Worm (Caenorhabditis elegans) whole organism, L2 larva: Measurements from ENCODE around the gene btb-9.

Source experiments
- R02D3.7 ChIP-seq: fragments of 150-350 bp; optimal IDR thresholded peaks from 2 replicates; lab custom pipeline; 2014; ENCODE audit warnings: missing biosample characterization, missing genetic modification characterization
- aly-2 ChIP-seq: fragments of 150-350 bp; optimal IDR thresholded peaks from 2 replicates; lab custom pipeline; 2014; ENCODE audit warnings: missing biosample characterization, missing genetic modification characterization
- ceh-16 ChIP-seq: fragments of 150-350 bp; optimal IDR thresholded peaks from 2 replicates; lab custom pipeline; 2014; ENCODE audit warnings: missing biosample characterization, missing genetic modification characterization
- elt-1 ChIP-seq: fragments of 150-350 bp; optimal IDR thresholded peaks from 2 replicates; lab custom pipeline; 2014; ENCODE audit warnings: missing biosample characterization, missing genetic modification characterization
- mbf-1 ChIP-seq: sonication (generic microtip); optimal IDR thresholded peaks from 2 replicates; lab custom pipeline; 2017; ENCODE audit warnings: missing biosample characterization, missing genetic modification characterization
- mdl-1 ChIP-seq, 2 experiments: fragments of 150-350 bp in 1 of 2; sonication (generic microtip) in 1 of 2; optimal IDR thresholded peaks; 2 replicates each; lab custom pipeline; 2017; ENCODE audit warnings: missing biosample characterization in 2 of 2, missing genetic modification characterization in 2 of 2
- nhr-11 ChIP-seq: fragments of 150-350 bp; optimal IDR thresholded peaks from 2 replicates; lab custom pipeline; 2014; ENCODE audit warnings: missing biosample characterization, missing genetic modification characterization
- nhr-77 ChIP-seq: fragments of 150-350 bp; optimal IDR thresholded peaks from 2 replicates; lab custom pipeline; 2014; ENCODE audit warnings: missing biosample characterization, missing genetic modification characterization
- ztf-1 ChIP-seq: fragments of 200-800 bp; sonication (Bioruptor generic); conservative IDR thresholded peaks from 2 replicates; pipeline ENCODE4 v1.3.6; 2022; ENCODE audit warnings: missing genetic modification characterization, missing compliant biosample characterization

ce11 chrII:1712938-1713337 is 15.4 kb upstream of the btb-9 start, which contains the start of gene btb-7:
- no peak for TF ChIP-seq R02D3.7 (tag; lab: Kevin White, UChicago)
- no peak for TF ChIP-seq elt-1 (tag; lab: Kevin White, UChicago)
- TF ChIP-seq mbf-1 (tag; lab: Kevin White, UChicago), result no peak
- no peak for TF ChIP-seq aly-2 (tag; lab: Kevin White, UChicago)
- no peak for TF ChIP-seq ztf-1 (GFP tag; lab: Robert Waterston, UW)
- TF ChIP-seq mdl-1 (tag; optimal IDR thresholded peaks at IDR 0.05; lab: Kevin White, UChicago), result no peak
- TF ChIP-seq nhr-77 (tag; lab: Kevin White, UChicago), result no peak
- no peak for TF ChIP-seq nhr-11 (tag; lab: Kevin White, UChicago)
- TF ChIP-seq ceh-16 (tag; lab: Kevin White, UChicago), result no peak
